Worm (Caenorhabditis elegans) whole organism, midembryonic: Measurements from ENCODE around the gene F59B2.13.

Source experiments
- flt-1 ChIP-seq: fragments of 200-800 bp; sonication (Bioruptor generic); IDR thresholded peaks from 2 replicates; pipeline ENCODE4 v1.3.6; 2022; ENCODE audit warnings: missing genetic modification characterization, missing compliant biosample characterization
- ref-1 ChIP-seq: fragments of 200-800 bp; sonication (Bioruptor generic); conservative IDR thresholded peaks from 2 replicates; pipeline ENCODE4 v1.3.6; 2022; ENCODE audit warnings: missing genetic modification reagents, missing genetic modification characterization, missing compliant biosample characterization
- tab-1 ChIP-seq: fragments of 200-800 bp; sonication (Bioruptor generic); IDR thresholded peaks from 2 replicates; pipeline ENCODE4 v1.3.6; 2022; ENCODE audit warnings: missing genetic modification characterization, missing compliant biosample characterization
- ztf-29 ChIP-seq: fragments of 200-800 bp; sonication (Bioruptor generic); IDR thresholded peaks from 2 replicates; pipeline ENCODE4 v1.3.6; 2022; ENCODE audit warnings: missing genetic modification reagents, missing genetic modification characterization, missing compliant biosample characterization

- TF ChIP-seq ref-1 (GFP tag; lab: Robert Waterston, UW) (no peak), ztf-29 (GFP tag; lab: Robert Waterston, UW) (no peak), flt-1 (GFP tag; lab: Robert Waterston, UW) (no peak), tab-1 (no peak)
Observed at ce11 chrIII:9026951-9027350, at the start of gene F59B2.13.
